Worm (Caenorhabditis elegans): ENCODE results near the gene C17C3.5.

Gene C17C3.5

DNA sequence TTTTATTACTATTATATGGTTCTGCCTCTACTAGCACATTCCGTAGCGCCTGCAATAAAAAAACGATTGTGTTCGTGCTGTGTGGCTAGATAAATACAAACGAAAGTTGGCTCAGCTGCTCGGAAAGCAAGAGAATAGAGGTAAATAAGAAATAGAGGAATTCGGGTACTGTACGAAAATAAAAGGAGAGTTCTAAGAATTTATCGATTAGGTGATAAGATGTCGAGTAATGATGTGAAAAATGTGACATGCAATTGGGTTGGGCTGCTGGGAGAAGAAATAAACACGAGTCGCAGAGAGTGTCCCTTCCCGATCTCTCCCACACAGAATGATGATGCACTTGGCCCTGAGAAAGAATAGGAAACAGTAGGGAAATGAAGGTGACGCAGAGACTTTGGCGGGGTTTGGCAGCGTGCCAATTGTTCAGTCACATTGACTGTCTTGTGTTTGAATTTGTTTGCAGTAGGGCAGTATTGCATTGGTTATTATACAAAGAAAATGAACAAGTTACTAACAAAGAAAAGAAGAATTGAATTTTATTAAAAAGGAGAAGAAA is 41.8 kb downstream of the C17C3.5 start, which contains the start of gene cdc-14 (continued):
- TF ChIP-seq snpc-4 (GFP tag; optimal IDR thresholded peaks at IDR 0.05): no peak
- peak in 3 of 4 experiments; percentile 38 to 67 (median 67) for TF ChIP-seq snpc-4 (tag; optimal IDR thresholded peaks at IDR 0.05)
- peak; percentile 74 for TF ChIP-seq mcd-1 (GFP tag; IDR thresholded peaks at IDR 0.05)
- no peak for TF ChIP-seq Y95B8A.8 (GFP tag; IDR thresholded peaks at IDR 0.05)
- TF ChIP-seq ztf-26 (tag; optimal IDR thresholded peaks at IDR 0.05): peak; percentile 29
- TF ChIP-seq somi-1 (GFP tag; optimal IDR thresholded peaks at IDR 0.05): peak; percentile 57
- TF ChIP-seq lin-54 (GFP tag; optimal IDR thresholded peaks at IDR 0.05): peak; percentile 36

DNA sequence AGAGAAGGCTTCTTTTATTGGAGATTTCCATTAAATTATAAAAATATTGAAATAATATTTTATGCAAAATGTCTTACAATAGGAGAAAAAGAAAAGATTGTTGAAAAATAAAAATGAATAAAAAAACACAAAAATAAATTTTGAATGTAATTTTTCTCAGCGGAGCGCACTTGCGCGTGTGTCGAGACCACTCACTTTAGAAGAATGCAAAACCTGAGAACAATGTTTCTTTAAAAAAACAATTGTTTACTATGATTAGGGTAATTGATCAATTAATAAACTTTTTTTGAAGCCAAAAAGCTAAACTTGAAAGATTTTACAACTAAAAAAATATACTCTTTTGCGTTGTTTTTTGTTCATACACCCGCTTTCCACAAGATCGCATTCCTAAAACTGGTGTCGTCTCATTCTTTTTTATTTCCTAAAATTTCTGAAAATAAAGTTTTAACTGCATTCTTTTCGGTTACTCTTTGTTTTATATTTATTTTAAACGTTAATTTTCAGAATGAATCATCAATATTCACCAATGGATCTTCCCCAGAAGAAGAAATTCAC is 42.7 kb downstream of the C17C3.5 start, which contains the start of gene ttc-4:
ttc-4 (plus strand) TSS at position 505 of the 555 bp plus-strand sequence.
- TF ChIP-seq lin-40 (tag; optimal IDR thresholded peaks at IDR 0.05) (no peak), repo-1 (tag; optimal IDR thresholded peaks at IDR 0.05) (no peak), snpc-4 (GFP tag; optimal IDR thresholded peaks at IDR 0.05) (no peak), snpc-4 (tag; optimal IDR thresholded peaks at IDR 0.05) (peak in 1 of 4 experiments; percentile 64), K12H6.12 (tag; optimal IDR thresholded peaks at IDR 0.05) (peak; percentile 17), ceh-58 (GFP tag; IDR thresholded peaks at IDR 0.05) (no peak), lin-54 (GFP tag; optimal IDR thresholded peaks at IDR 0.05) (peak; percentile 49), gei-17 (GFP tag; optimal IDR thresholded peaks at IDR 0.05) (no peak), lsl-1 (GFP tag; optimal IDR thresholded peaks at IDR 0.05) (peak; percentile 36), zfh-2 (GFP tag; conservative IDR thresholded peaks at IDR 0.05) (no peak), ceh-100 (GFP tag; IDR thresholded peaks at IDR 0.05) (peak; percentile 93), F23B12.7 (tag; optimal IDR thresholded peaks at IDR 0.05; ENCODE audit: insufficient read depth) (peak; percentile 30), hlh-26 (GFP tag; conservative IDR thresholded peaks at IDR 0.05) (no peak), unc-62 (GFP tag; optimal IDR thresholded peaks at IDR 0.05) (no peak), hmg-20 (GFP tag; IDR thresholded peaks at IDR 0.05) (no peak), aptf-2 (GFP tag; conservative IDR thresholded peaks at IDR 0.05) (no peak), ztf-18 (tag; optimal IDR thresholded peaks at IDR 0.05) (no peak), ccch-3 (GFP tag; optimal IDR thresholded peaks at IDR 0.05) (no peak), mcd-1 (GFP tag; IDR thresholded peaks at IDR 0.05) (peak; percentile 74), madf-6 (GFP tag; IDR thresholded peaks at IDR 0.05) (no peak), ztf-3 (GFP tag; optimal IDR thresholded peaks at IDR 0.05) (no peak), attf-5 (GFP tag; optimal IDR thresholded peaks at IDR 0.05) (peak; percentile 80), ztf-22 (GFP tag; optimal IDR thresholded peaks at IDR 0.05) (no peak), attf-3 (GFP tag; conservative IDR thresholded peaks at IDR 0.05) (no peak), B0336.3 (GFP tag; IDR thresholded peaks at IDR 0.05) (no peak), ztf-28 (GFP tag; IDR thresholded peaks at IDR 0.05) (0 out of 2 replicates have a peak, but pooled peaks have one; percentile 7), dpl-1 (GFP tag; optimal IDR thresholded peaks at IDR 0.05) (peak; percentile 23)

DNA sequence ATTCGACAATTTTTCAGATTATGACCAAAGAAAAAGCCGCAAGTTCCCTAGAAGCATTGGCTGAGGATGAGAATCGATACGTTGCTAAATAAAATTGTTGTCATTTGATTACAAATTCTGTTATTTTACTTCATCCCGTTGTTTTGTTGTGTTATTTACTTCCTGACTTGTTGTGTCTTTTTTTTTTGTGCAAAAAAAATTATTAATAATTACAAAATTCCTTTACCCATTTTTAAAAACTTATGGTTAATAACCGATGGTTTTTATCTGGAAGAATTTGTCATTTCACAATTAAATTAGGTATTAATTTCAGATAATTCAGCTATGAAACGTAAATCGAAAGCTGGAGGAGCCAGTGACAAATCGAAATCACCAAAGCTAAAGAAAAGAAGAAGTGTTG is 44.6 kb downstream of the C17C3.5 start, which contains the start of gene C17G10.1:
C17G10.1 (plus strand) TSS at position 301 of the 400 bp plus-strand sequence.
- TF ChIP-seq dpl-1 (GFP tag; optimal IDR thresholded peaks at IDR 0.05) (no peak), ztf-22 (GFP tag; optimal IDR thresholded peaks at IDR 0.05) (no peak), let-607 (tag; optimal IDR thresholded peaks at IDR 0.05) (no peak), unc-130 (GFP tag; optimal IDR thresholded peaks at IDR 0.05) (no peak), F39B2.1 (GFP tag; IDR thresholded peaks at IDR 0.05) (no peak), lin-54 (GFP tag; optimal IDR thresholded peaks at IDR 0.05) (no peak), cebp-1 (GFP tag; IDR thresholded peaks at IDR 0.05) (no peak), cebp-1 (tag; optimal IDR thresholded peaks at IDR 0.05) (no peak), F55B11.4 (tag; optimal IDR thresholded peaks at IDR 0.05; ENCODE audit: borderline replicate concordance, insufficient read depth) (no peak), egl-44 (GFP tag; IDR thresholded peaks at IDR 0.05) (no peak), dox-1 (GFP tag; IDR thresholded peaks at IDR 0.05) (no peak), ceh-40 (GFP tag; IDR thresholded peaks at IDR 0.05) (no peak), K11D2.4 (GFP tag; IDR thresholded peaks at IDR 0.05) (no peak), aptf-3 (GFP tag; IDR thresholded peaks at IDR 0.05) (no peak), tbp1 (GFP tag; optimal IDR thresholded peaks at IDR 0.05) (no peak), lag-1 (GFP tag; IDR thresholded peaks at IDR 0.05) (no peak), sptf-2 (GFP tag; optimal IDR thresholded peaks at IDR 0.05) (no peak), xnd-1 (tag; optimal IDR thresholded peaks at IDR 0.05) (no peak), tlf-1 (GFP tag; optimal IDR thresholded peaks at IDR 0.05) (no peak)

Data from whole organism, young adult.